Fruit fly (Drosophila melanogaster): ENCODE data around the gene Edem2.
A peak's percentile ranks its signal among the peaks of the same experiment; 100 is the strongest.
"Not testable (repeated sequence)": the region's sequence is repeated elsewhere in the genome, so short reads cannot be mapped to it uniquely, and the experiment has no call there.

Edem2 gene

DNA sequence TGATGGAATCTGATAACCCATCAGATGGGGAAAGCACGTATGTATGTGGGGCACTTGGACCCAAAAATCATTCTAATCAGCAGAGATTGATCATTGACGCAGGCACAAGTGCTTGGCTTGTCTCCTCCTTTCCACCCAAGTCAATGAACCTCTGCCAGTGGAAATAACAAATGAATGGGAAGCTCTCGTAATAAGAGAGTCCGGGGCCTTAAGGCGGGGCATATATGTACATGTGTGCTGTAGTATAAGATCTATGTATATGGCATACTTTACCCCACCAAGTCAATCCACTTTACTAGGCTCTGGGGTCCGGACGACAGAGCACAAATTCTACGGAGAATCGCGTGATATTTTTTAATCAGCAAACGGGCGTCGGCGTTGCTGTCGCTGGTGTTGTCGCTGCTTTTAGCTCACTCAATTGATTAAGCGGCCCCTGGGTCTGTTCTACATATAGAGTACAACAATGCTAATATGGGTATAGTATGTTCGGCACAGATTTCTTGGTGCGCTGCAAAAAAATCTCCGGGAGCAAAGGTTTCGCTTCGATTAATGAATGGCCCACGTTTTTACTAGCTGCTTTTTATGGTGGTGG, 14.2 kb downstream of the Edem2 start:
- TF ChIP-seq Eip78C (GFP tag), result peak; percentile 77
- no peak for TF ChIP-seq Sox14 (GFP tag; optimal IDR thresholded peaks at IDR 0.05)
- TF ChIP-seq Eip75B (GFP tag; optimal IDR thresholded peaks at IDR 0.05), result peak; percentile 31
- TF ChIP-seq CG15336 (GFP tag; IDR thresholded peaks at IDR 0.05), result 0 out of 2 replicates have a peak, but pooled peaks have one; percentile 27
- TF ChIP-seq fkh (GFP tag; optimal IDR thresholded peaks at IDR 0.05), result peak; percentile 8
- TF ChIP-seq ss (GFP tag; optimal IDR thresholded peaks at IDR 0.05), result peak; percentile 5 to 73
- peak; percentile 52 for TF ChIP-seq CG16779 (tag; optimal IDR thresholded peaks at IDR 0.05)
- TF ChIP-seq eg (GFP tag; IDR thresholded peaks at IDR 0.05), result peak; percentile 61; the same call in 2 of the 3 replicates
- TF ChIP-seq CG32006 (GFP tag; optimal IDR thresholded peaks at IDR 0.05), result no peak
- no peak for TF ChIP-seq acj6 (GFP tag; optimal IDR thresholded peaks at IDR 0.05)
- TF ChIP-seq CG8119 (GFP tag; IDR thresholded peaks at IDR 0.05), result 0 out of 3 replicates have a peak, but pooled peaks have one; percentile 35
- TF ChIP-seq CG6163 (GFP tag; IDR thresholded peaks at IDR 0.05), result peak; percentile 65; the same call in 2 of the 3 replicates
- TF ChIP-seq Smox (GFP tag; optimal IDR thresholded peaks at IDR 0.05), result no peak
- no peak for TF ChIP-seq Blimp-1 (GFP tag; optimal IDR thresholded peaks at IDR 0.05)
- no peak for TF ChIP-seq CG7368 (GFP tag; optimal IDR thresholded peaks at IDR 0.05)
- TF ChIP-seq CG10631 (GFP tag; optimal IDR thresholded peaks at IDR 0.05), result no peak
- TF ChIP-seq CG6808 (GFP tag; optimal IDR thresholded peaks at IDR 0.05), result no peak
- peak; percentile 17 for TF ChIP-seq CG9139 (GFP tag; optimal IDR thresholded peaks at IDR 0.05)
- peak; percentile 55 for TF ChIP-seq vri (GFP tag; optimal IDR thresholded peaks at IDR 0.05)
- no peak for TF ChIP-seq Met (GFP tag; optimal IDR thresholded peaks at IDR 0.05)
- peak; percentile 44 for TF ChIP-seq CG6276 (GFP tag; optimal IDR thresholded peaks at IDR 0.05)
- peak; percentile 89 for TF ChIP-seq svp (GFP tag)
- TF ChIP-seq Lpt (GFP tag; optimal IDR thresholded peaks at IDR 0.05), result peak; percentile 32
- TF ChIP-seq CG3919 (GFP tag; optimal IDR thresholded peaks at IDR 0.05), result peak; percentile 23
- peak; percentile 39 for TF ChIP-seq CG1621 (tag; optimal IDR thresholded peaks at IDR 0.05)

DNA sequence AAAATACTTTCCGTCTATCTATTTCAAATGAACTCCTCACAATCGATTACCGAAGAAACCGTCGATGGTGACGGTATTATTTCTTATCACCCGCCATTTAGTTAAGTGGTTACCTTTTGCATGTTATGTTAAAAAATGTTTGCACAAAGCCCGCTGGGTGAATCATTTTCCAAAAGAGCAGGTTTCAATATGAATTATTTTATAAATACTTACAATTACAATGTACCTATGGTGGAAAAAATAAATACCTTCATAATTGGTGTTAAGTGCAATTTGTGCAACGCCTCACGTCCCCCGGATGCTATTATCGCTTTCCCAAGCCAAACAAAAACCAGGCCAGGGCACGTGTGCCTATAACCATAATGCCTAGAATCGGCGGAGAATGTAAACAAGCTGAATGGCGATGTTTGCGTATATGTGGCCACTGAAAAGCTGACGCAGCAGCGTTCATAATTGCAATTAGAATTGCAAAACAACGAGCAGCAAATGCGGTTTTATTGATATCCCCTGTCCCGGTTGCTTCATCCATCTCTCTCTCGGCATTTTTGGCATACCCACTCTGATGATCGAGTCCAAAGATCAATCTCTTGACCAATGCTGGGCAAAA, 15.0 kb downstream of the Edem2 start:
- TF ChIP-seq CG1621 (tag; optimal IDR thresholded peaks at IDR 0.05), result no peak
- TF ChIP-seq Hr38 (GFP tag; optimal IDR thresholded peaks at IDR 0.05), result no peak
- TF ChIP-seq CG15336 (GFP tag; IDR thresholded peaks at IDR 0.05), result no peak; the same call in 1 of the 2 replicates
- no peak for TF ChIP-seq Hr39 (GFP tag; optimal IDR thresholded peaks at IDR 0.05)
- no peak for TF ChIP-seq Eip75B (GFP tag; optimal IDR thresholded peaks at IDR 0.05)
- TF ChIP-seq CG10631 (GFP tag; optimal IDR thresholded peaks at IDR 0.05), result no peak
- no peak for TF ChIP-seq ss (GFP tag; optimal IDR thresholded peaks at IDR 0.05)
- TF ChIP-seq Blimp-1 (GFP tag; optimal IDR thresholded peaks at IDR 0.05), result no peak

DNA sequence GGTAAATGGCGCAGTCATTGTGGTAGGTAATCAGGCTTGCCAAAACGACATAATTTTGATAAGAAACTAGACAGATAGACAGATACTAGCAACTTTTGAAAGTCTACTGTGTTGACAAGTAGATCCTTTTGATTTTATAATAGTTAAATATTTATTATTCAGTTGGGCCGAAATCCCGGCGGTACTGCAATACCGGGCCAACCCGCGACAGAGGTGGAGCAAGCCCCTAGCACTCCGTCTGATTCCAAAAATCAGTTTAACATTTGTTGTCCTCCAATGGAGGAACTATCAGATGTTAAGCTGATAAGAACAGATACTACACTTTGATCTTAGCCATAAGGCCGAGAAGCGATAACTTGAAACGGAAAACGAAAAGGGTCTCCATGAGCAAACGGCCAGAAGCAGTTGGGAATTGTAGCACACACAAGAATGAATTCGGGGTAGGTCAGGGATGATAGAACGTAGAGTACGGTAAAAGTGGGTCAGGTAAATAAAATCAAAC, 19.8 kb downstream of the Edem2 start, which contains the start of gene CG15482:
Gene CG15482, minus strand, starts transcription at position 51 of the 502 bp plus-strand sequence.
- not testable (repeated sequence) for TF ChIP-seq topi, Hr38, CG8319 (GFP tag; optimal IDR thresholded peaks at IDR 0.05)

DNA sequence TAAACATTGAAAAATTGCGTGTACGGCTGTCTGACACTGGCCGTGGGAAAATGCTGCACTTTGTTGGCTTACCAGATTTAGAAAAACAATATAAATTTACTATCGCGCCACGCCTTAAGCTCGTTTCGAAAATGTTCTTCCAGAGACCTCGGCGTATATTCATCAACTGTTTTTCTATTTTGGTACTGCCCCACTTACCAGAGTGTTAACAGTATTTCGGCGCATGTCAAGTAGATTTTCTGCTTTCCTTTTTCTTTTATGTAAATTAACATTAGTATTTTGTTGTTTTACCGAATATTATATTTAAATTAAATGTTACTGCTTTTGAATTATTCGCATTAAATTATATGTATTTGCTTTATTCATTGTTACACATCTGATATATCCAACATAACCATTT, 23.0 kb downstream of the Edem2 start, which contains the start of gene kek4:
Gene kek4, minus strand, starts transcription at position 341 of the 400 bp plus-strand sequence.
- no peak for TF ChIP-seq CG9139 (GFP tag; optimal IDR thresholded peaks at IDR 0.05)

DNA sequence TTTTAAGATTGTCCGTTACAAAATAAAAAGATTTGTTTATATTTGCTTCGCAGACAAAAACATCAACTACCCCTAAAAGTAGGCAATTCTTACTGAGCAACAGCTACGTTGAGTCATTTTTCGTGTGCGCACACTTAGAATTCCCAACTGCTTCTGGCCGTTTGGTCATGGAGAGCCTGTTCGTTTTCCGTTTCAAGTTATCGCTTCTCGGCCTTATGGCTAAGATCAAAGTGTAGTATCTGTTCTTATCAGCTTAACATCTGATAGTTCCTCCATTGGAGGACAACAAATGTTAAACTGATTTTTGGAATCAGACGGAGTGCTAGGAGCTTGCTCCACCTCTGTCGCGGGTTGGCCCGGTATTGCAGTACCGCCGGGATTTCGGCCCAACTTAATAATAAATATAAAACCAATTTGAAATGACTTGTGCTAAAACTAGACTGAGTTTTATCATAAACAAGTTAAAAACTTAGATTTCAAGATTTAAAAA, 23.7 kb downstream of the Edem2 start:
- TF ChIP-seq lz (GFP tag; optimal IDR thresholded peaks at IDR 0.05) (peak; percentile 11), CG15336 (GFP tag; IDR thresholded peaks at IDR 0.05) (peak; percentile 29; the same call in 1 of the 2 replicates), esn (GFP tag; optimal IDR thresholded peaks at IDR 0.05) (peak; percentile 58), CG3032 (tag; optimal IDR thresholded peaks at IDR 0.05) (peak; percentile 9), fkh (GFP tag; optimal IDR thresholded peaks at IDR 0.05) (peak; percentile 34), svp (GFP tag) (peak; percentile 92), topi (GFP tag; optimal IDR thresholded peaks at IDR 0.05) (peak; percentile 45), cyc (GFP tag; optimal IDR thresholded peaks at IDR 0.05) (peak; percentile 49), Eip78C (GFP tag) (peak; percentile 78)

All from whole organism, prepupa.